Fruit fly (Drosophila melanogaster): ENCODE results near the gene CG9630.

dm6 chr3R:8288790-8289189 is 19.1 kb upstream of the CG9630 start:
- TF ChIP-seq kay (GFP tag; ENCODE audit: borderline replicate concordance) = no peak
- TF ChIP-seq CG33017 (tag; optimal IDR thresholded peaks at IDR 0.05) = no peak
- TF ChIP-seq CG14711 (tag; optimal IDR thresholded peaks at IDR 0.05) = no peak
- TF ChIP-seq cic (GFP tag; optimal IDR thresholded peaks at IDR 0.05) = no peak
- TF ChIP-seq Clk (GFP tag; optimal IDR thresholded peaks at IDR 0.05) = no peak
- TF ChIP-seq cnc (optimal IDR thresholded peaks at IDR 0.05) = no peak
- TF ChIP-seq CG5204 (GFP tag; optimal IDR thresholded peaks at IDR 0.05) = no peak
- TF ChIP-seq Hr96 (GFP tag; optimal IDR thresholded peaks at IDR 0.05) = no peak
- TF ChIP-seq CG7045 (GFP tag; optimal IDR thresholded peaks at IDR 0.05) = no peak
- TF ChIP-seq bab1 (GFP tag; optimal IDR thresholded peaks at IDR 0.05) = no peak
- TF ChIP-seq CG11617 (GFP tag; optimal IDR thresholded peaks at IDR 0.05) = no peak
- TF ChIP-seq Mnt (GFP tag; optimal IDR thresholded peaks at IDR 0.05) = no peak

All from whole organism, adult.